Fruit fly (Drosophila melanogaster) whole organism, embryonic: Measurements from ENCODE around the gene CG42716.
A peak's percentile ranks its signal among the peaks of the same experiment; 100 is the strongest.

ENCODE experiments used
- CG10267 ChIP-seq: fragments of 200-800 bp; sonication (Bioruptor generic); optimal IDR thresholded peaks from 2 replicates; lab custom pipeline; 2018; ENCODE audit warnings: missing biosample characterization, mild to moderate bottlenecking, missing genetic modification characterization, moderate library complexity
- CG10654 ChIP-seq: fragments of 200-800 bp; sonication (Bioruptor generic); optimal IDR thresholded peaks from 2 replicates; lab custom pipeline; 2016; ENCODE audit warnings: missing biosample characterization, missing genetic modification characterization
- CG12744 ChIP-seq: fragments of 200-800 bp; sonication (Bioruptor generic); optimal IDR thresholded peaks from 2 replicates; lab custom pipeline; 2016; ENCODE audit warnings: missing biosample characterization, missing genetic modification characterization
- CG15696 ChIP-seq: fragments of 200-800 bp; sonication (Bioruptor generic); optimal IDR thresholded peaks from 2 replicates; lab custom pipeline; 2019; ENCODE audit warnings: missing biosample characterization, mild to moderate bottlenecking, missing genetic modification characterization, moderate library complexity
- CG1603 ChIP-seq: fragments of 200-800 bp; sonication (Bioruptor generic); optimal IDR thresholded peaks from 2 replicates; lab custom pipeline; 2019; ENCODE audit warnings: missing biosample characterization, mild to moderate bottlenecking, missing genetic modification characterization, moderate library complexity
- CG16815 ChIP-seq: fragments of 200-800 bp; sonication (Bioruptor generic); optimal IDR thresholded peaks from 3 replicates; lab custom pipeline; 2017; ENCODE audit warnings: missing biosample characterization, mild to moderate bottlenecking, missing genetic modification characterization
- CG17186 ChIP-seq: fragments of 200-800 bp; sonication (Bioruptor generic); optimal IDR thresholded peaks from 3 replicates; lab custom pipeline; 2017; ENCODE audit warnings: missing biosample characterization, missing genetic modification reagents, missing genetic modification characterization
- CG17328 ChIP-seq: fragments of 200-800 bp; sonication (Bioruptor generic); IDR thresholded peaks from 2 replicates; pipeline ENCODE4 v1.3.6; 2022; ENCODE audit warnings: missing biosample characterization, missing genetic modification characterization
- CG17568 ChIP-seq: fragments of 200-800 bp; sonication (Bioruptor generic); optimal IDR thresholded peaks from 2 replicates; lab custom pipeline; 2018; ENCODE audit warnings: missing biosample characterization, mild to moderate bottlenecking, missing genetic modification characterization, moderate library complexity
- CG18476 ChIP-seq: fragments of 200-800 bp; sonication (Bioruptor generic); optimal IDR thresholded peaks from 2 replicates; lab custom pipeline; 2016; ENCODE audit warnings: missing biosample characterization, mild to moderate bottlenecking, missing genetic modification characterization
- CG18764 ChIP-seq: fragments of 200-800 bp; sonication (Bioruptor generic); optimal IDR thresholded peaks from 3 replicates; lab custom pipeline; 2016; ENCODE audit warnings: missing biosample characterization, missing genetic modification characterization
- CG31441 ChIP-seq: fragments of 200-800 bp; sonication (Bioruptor generic); IDR thresholded peaks from 2 replicates; pipeline ENCODE4 v1.3.6; 2022; ENCODE audit warnings: missing biosample characterization, missing genetic modification characterization
- CG33557 ChIP-seq: fragments of 200-800 bp; sonication (Bioruptor generic); optimal IDR thresholded peaks from 2 replicates; lab custom pipeline; 2019; ENCODE audit warnings: missing biosample characterization, mild to moderate bottlenecking, missing genetic modification characterization, moderate library complexity
- CG34224 ChIP-seq: fragments of 200-800 bp; sonication (Bioruptor generic); IDR thresholded peaks from 3 replicates; pipeline ENCODE4 v1.3.6; 2022; ENCODE audit warnings: missing biosample characterization, missing genetic modification characterization; ENCODE audit not compliant: partially characterized antibody
- CG3838 ChIP-seq: fragments of 200-800 bp; sonication (Bioruptor generic); optimal IDR thresholded peaks from 3 replicates; lab custom pipeline; 2016; ENCODE audit warnings: missing biosample characterization, missing genetic modification characterization
- CG4820 ChIP-seq: fragments of 200-800 bp; sonication (Bioruptor generic); optimal IDR thresholded peaks from 3 replicates; lab custom pipeline; 2016; ENCODE audit warnings: missing biosample characterization, missing genetic modification characterization
- CG6254 ChIP-seq: fragments of 200-800 bp; sonication (Bioruptor generic); optimal IDR thresholded peaks from 3 replicates; lab custom pipeline; 2017; ENCODE audit warnings: mild to moderate bottlenecking, missing biosample characterization, missing genetic modification reagents, missing genetic modification characterization
- CG7987 ChIP-seq: fragments of 200-800 bp; sonication (Bioruptor generic); optimal IDR thresholded peaks from 2 replicates; lab custom pipeline; 2018; ENCODE audit warnings: missing biosample characterization, mild to moderate bottlenecking, missing genetic modification characterization, moderate library complexity
- CG9932 ChIP-seq: fragments of 200-800 bp; sonication (Bioruptor generic); IDR thresholded peaks from 2 replicates; pipeline ENCODE4 v1.3.6; 2022; ENCODE audit warnings: missing biosample characterization, missing genetic modification characterization
- CoRest ChIP-seq: fragments of 200-800 bp; sonication (Bioruptor generic); optimal IDR thresholded peaks from 3 replicates; lab custom pipeline; 2018; ENCODE audit warnings: missing biosample characterization, mild to moderate bottlenecking, missing genetic modification characterization, moderate library complexity
- CrebB ChIP-seq: fragments of 200-800 bp; sonication (Bioruptor generic); optimal IDR thresholded peaks from 3 replicates; lab custom pipeline; 2018; ENCODE audit warnings: missing biosample characterization, mild to moderate bottlenecking, missing genetic modification characterization
- Deaf1 ChIP-seq: fragments of 200-800 bp; optimal IDR thresholded peaks from 3 replicates; lab custom pipeline; 2019; ENCODE audit warnings: missing biosample characterization, mild to moderate bottlenecking, missing genetic modification characterization, moderate library complexity
- E2f1 ChIP-seq: fragments of 200-800 bp; sonication (Bioruptor generic); IDR thresholded peaks from 2 replicates; pipeline ENCODE4 v1.3.6; 2022; ENCODE audit warnings: missing biosample characterization, missing genetic modification characterization
- Elba2 ChIP-seq: fragments of 200-800 bp; sonication (Bioruptor generic); optimal IDR thresholded peaks from 3 replicates; lab custom pipeline; 2016; ENCODE audit warnings: missing biosample characterization, missing genetic modification characterization
- Gsc ChIP-seq: fragments of 200-800 bp; sonication (Bioruptor generic); IDR thresholded peaks from 2 replicates; pipeline ENCODE4 v1.3.6; 2022; ENCODE audit warnings: missing biosample characterization, missing genetic modification characterization
- H15 ChIP-seq: fragments of 200-800 bp; sonication (Bioruptor generic); IDR thresholded peaks from 3 replicates; pipeline ENCODE4 v1.3.6; 2022; ENCODE audit warnings: missing biosample characterization, missing genetic modification characterization
- H2.0 ChIP-seq: fragments of 200-800 bp; sonication (Bioruptor generic); IDR thresholded peaks from 2 replicates; pipeline ENCODE4 v1.3.6; 2022; ENCODE audit warnings: missing biosample characterization, missing genetic modification characterization
- HmgD ChIP-seq: fragments of 200-800 bp; sonication (Bioruptor generic); optimal IDR thresholded peaks from 3 replicates; lab custom pipeline; 2016; ENCODE audit warnings: missing biosample characterization, missing genetic modification characterization
- Hr78 ChIP-seq, 2 experiments: fragments of 200-800 bp in 1 of 2; fragments of >200 bp in 1 of 2; sonication (Bioruptor generic) in 1 of 2; optimal IDR thresholded peaks; 2 replicates each; lab custom pipeline; 2017 to 2019; ENCODE audit warnings: missing biosample characterization in 2 of 2, missing genetic modification characterization in 2 of 2, mild to moderate bottlenecking in 1 of 2, moderate library complexity in 1 of 2
- MTF-1 ChIP-seq: fragments of 200-800 bp; sonication (Bioruptor generic); optimal IDR thresholded peaks from 2 replicates; lab custom pipeline; 2018; ENCODE audit warnings: missing biosample characterization, mild to moderate bottlenecking, missing genetic modification characterization, borderline replicate concordance
- Rfx ChIP-seq: fragments of 200-800 bp; sonication (Bioruptor generic); IDR thresholded peaks from 2 replicates; pipeline ENCODE4 v1.3.6; 2022; ENCODE audit warnings: missing biosample characterization, missing genetic modification characterization
- Scr ChIP-seq: fragments of 200-800 bp; sonication (Bioruptor generic); IDR thresholded peaks from 2 replicates; pipeline ENCODE4 v1.3.6; 2022; ENCODE audit warnings: missing biosample characterization, missing genetic modification characterization; ENCODE audit not compliant: partially characterized antibody
- Sin3A ChIP-seq: fragments of >200 bp; optimal IDR thresholded peaks from 2 replicates; lab custom pipeline; 2018
- TFAM ChIP-seq: fragments of 200-800 bp; sonication (Bioruptor generic); optimal IDR thresholded peaks from 2 replicates; lab custom pipeline; 2017; ENCODE audit warnings: missing biosample characterization, missing genetic modification characterization, inconsistent platforms
- ash1 ChIP-seq: fragments of 200-800 bp; sonication (Bioruptor generic); optimal IDR thresholded peaks from 2 replicates; lab custom pipeline; 2018; ENCODE audit warnings: missing biosample characterization, mild to moderate bottlenecking, missing genetic modification characterization
- br ChIP-seq: fragments of >200 bp; optimal IDR thresholded peaks from 2 replicates; lab custom pipeline; 2017
- bsh ChIP-seq, 2 experiments: fragments of 200-800 bp; sonication (Bioruptor generic); optimal IDR thresholded peaks; 2 replicates each; lab custom pipeline; 2017 to 2018; ENCODE audit warnings: mild to moderate bottlenecking in 2 of 2, missing biosample characterization in 2 of 2, missing genetic modification characterization in 2 of 2, moderate library complexity in 1 of 2
- btn ChIP-seq: fragments of 200-800 bp; sonication (Bioruptor generic); optimal IDR thresholded peaks from 2 replicates; lab custom pipeline; 2016; ENCODE audit warnings: missing biosample characterization, missing genetic modification characterization
- ci ChIP-seq: fragments of 200-800 bp; sonication (Bioruptor generic); IDR thresholded peaks from 3 replicates; pipeline ENCODE4 v1.3.6; 2022; ENCODE audit warnings: missing biosample characterization, missing genetic modification characterization
- esg ChIP-seq: fragments of 200-800 bp; sonication (Bioruptor generic); conservative IDR thresholded peaks from 2 replicates; pipeline ENCODE4 v1.3.6; 2022; ENCODE audit warnings: missing biosample characterization, missing genetic modification characterization
- fd102C ChIP-seq: fragments of 200-800 bp; sonication (Bioruptor generic); optimal IDR thresholded peaks from 2 replicates; lab custom pipeline; 2018; ENCODE audit warnings: missing biosample characterization, mild to moderate bottlenecking, missing genetic modification characterization, moderate library complexity
- fd64A ChIP-seq: fragments of 200-800 bp; sonication (Bioruptor generic); optimal IDR thresholded peaks from 3 replicates; lab custom pipeline; 2018; ENCODE audit warnings: missing biosample characterization, mild to moderate bottlenecking, missing genetic modification characterization
- ind ChIP-seq: fragments of 200-800 bp; sonication (Bioruptor generic); optimal IDR thresholded peaks from 3 replicates; lab custom pipeline; 2016; ENCODE audit warnings: missing biosample characterization, missing genetic modification characterization
- inv ChIP-seq: fragments of 200-800 bp; sonication (Bioruptor generic); IDR thresholded peaks from 2 replicates; pipeline ENCODE4 v1.3.6; 2022; ENCODE audit warnings: missing biosample characterization, missing genetic modification characterization; ENCODE audit not compliant: partially characterized antibody
- schlank ChIP-seq: fragments of 200-800 bp; sonication (Bioruptor generic); optimal IDR thresholded peaks from 2 replicates; lab custom pipeline; 2018; ENCODE audit warnings: missing biosample characterization, mild to moderate bottlenecking, missing genetic modification characterization
- so ChIP-seq: fragments of 200-800 bp; sonication (Bioruptor generic); IDR thresholded peaks from 3 replicates; pipeline ENCODE4 v1.3.6; 2022; ENCODE audit warnings: missing biosample characterization, missing genetic modification characterization
- ssp ChIP-seq: fragments of 200-800 bp; sonication (Bioruptor generic); IDR thresholded peaks from 2 replicates; pipeline ENCODE4 v1.3.6; 2022; ENCODE audit warnings: missing biosample characterization, missing genetic modification characterization
- tin ChIP-seq: fragments of 200-800 bp; sonication (Bioruptor generic); optimal IDR thresholded peaks from 3 replicates; lab custom pipeline; 2016; ENCODE audit warnings: missing biosample characterization, missing genetic modification characterization
- wdn ChIP-seq: fragments of 200-800 bp; sonication (Bioruptor generic); IDR thresholded peaks from 2 replicates; pipeline ENCODE4 v1.3.6; 2022; ENCODE audit warnings: missing biosample characterization, missing genetic modification characterization

Gene CG42716

dm6 chr3L:16011319-16012210, 22.0 kb upstream of the CG42716 start, which contains the start of gene mib1 (continued):
- TF ChIP-seq Elba2 (no peak), wdn (no peak), fd102C (GFP tag; lab: Kevin White, UChicago) (no peak), br (lab: Kevin White, UChicago) (no peak), Gsc (no peak), CG16815 (GFP tag; lab: Kevin White, UChicago) (no peak), CG9932 (peak; percentile 51; the same call in 1 of the 2 replicates), fd64A (GFP tag; lab: Kevin White, UChicago) (no peak), CG17328 (peak; percentile 56), Sin3A (peak; percentile 90), HmgD (GFP tag; lab: Kevin White, UChicago) (peak; percentile 59), Rfx (GFP tag; lab: Robert Waterston, UW) (peak; percentile 78), ind (no peak), ash1 (peak; percentile 23), so (0 out of 3 replicates have a peak, but pooled peaks have one; percentile 35), CoRest (tag; lab: Kevin White, UChicago) (peak; percentile 39), CG18476 (GFP tag; lab: Kevin White, UChicago) (no peak), CG10654 (no peak), CG15696 (tag; lab: Kevin White, UChicago) (no peak), CG31441 (GFP tag; lab: Robert Waterston, UW) (peak; percentile 23; the same call in 1 of the 2 replicates), H15 (GFP tag; lab: Robert Waterston, UW) (0 out of 3 replicates have a peak, but pooled peaks have one; percentile 8), Hr78 (GFP tag; optimal IDR thresholded peaks at IDR 0.05; lab: Kevin White, UChicago) (no peak), CG7987 (peak; percentile 75), ci (GFP tag; lab: Robert Waterston, UW) (peak; percentile 74), btn (GFP tag; lab: Kevin White, UChicago) (no peak), CG18764 (GFP tag; lab: Kevin White, UChicago) (no peak), CG3838 (GFP tag; lab: Kevin White, UChicago) (no peak), tin (GFP tag; lab: Kevin White, UChicago) (no peak), Deaf1 (tag; lab: Kevin White, UChicago) (peak; percentile 13), MTF-1 (GFP tag; lab: Kevin White, UChicago) (no peak), CG4820 (GFP tag; lab: Kevin White, UChicago) (peak; percentile 5), CG10267 (tag; lab: Kevin White, UChicago) (peak; percentile 79), CG12744 (GFP tag; lab: Kevin White, UChicago) (no peak), H2.0 (GFP tag; lab: Robert Waterston, UW) (no peak), CG17568 (GFP tag; lab: Kevin White, UChicago) (no peak), esg (GFP tag; lab: Robert Waterston, UW) (no peak), Scr (peak; percentile 81), CG34224 (GFP tag; lab: Robert Waterston, UW) (peak; percentile 92), E2f1 (GFP tag; lab: Robert Waterston, UW) (no peak), CG1603 (tag; lab: Kevin White, UChicago) (peak; percentile 91), CG6254 (GFP tag; lab: Kevin White, UChicago) (no peak), CG33557 (GFP tag; lab: Kevin White, UChicago) (peak; percentile 12), TFAM (no peak), ssp (GFP tag; lab: Robert Waterston, UW) (no peak), inv (GFP tag; lab: Robert Waterston, UW) (peak; percentile 79), schlank (tag; lab: Kevin White, UChicago) (no peak), bsh (GFP tag; optimal IDR thresholded peaks at IDR 0.05; lab: Kevin White, UChicago) (no peak), CrebB (peak; percentile 74), CG17186 (GFP tag; lab: Kevin White, UChicago) (peak; percentile 91)
